Fruit fly (Drosophila melanogaster) whole organism, embryonic: ENCODE data around the gene CG7387.

Source experiments
- BEAF-32 ChIP-seq: fragments of 200-800 bp; sonication (Bioruptor generic); optimal IDR thresholded peaks from 3 replicates; lab custom pipeline; 2017; ENCODE audit warnings: missing biosample characterization, missing genetic modification characterization, mild to moderate bottlenecking, moderate library complexity, missing genetic modification reagents
- CG10321 ChIP-seq: fragments of 200-800 bp; sonication (Bioruptor generic); IDR thresholded peaks from 2 replicates; pipeline ENCODE4 v1.3.6; 2022; ENCODE audit warnings: missing biosample characterization, missing genetic modification characterization
- CG11695 ChIP-seq: fragments of 200-800 bp; sonication (Bioruptor generic); IDR thresholded peaks from 3 replicates; pipeline ENCODE4 v1.3.6; 2022; ENCODE audit warnings: missing biosample characterization, missing genetic modification characterization
- CG15479 ChIP-seq: fragments of 200-800 bp; sonication (Bioruptor generic); optimal IDR thresholded peaks from 3 replicates; lab custom pipeline; 2019; ENCODE audit warnings: missing biosample characterization, mild to moderate bottlenecking, missing genetic modification characterization, moderate library complexity
- CG15696 ChIP-seq: fragments of 200-800 bp; sonication (Bioruptor generic); optimal IDR thresholded peaks from 2 replicates; lab custom pipeline; 2019; ENCODE audit warnings: missing biosample characterization, mild to moderate bottlenecking, missing genetic modification characterization, moderate library complexity
- CG16779 ChIP-seq: fragments of 200-800 bp; sonication (Bioruptor generic); IDR thresholded peaks from 2 replicates; pipeline ENCODE4 v1.3.6; 2022; ENCODE audit warnings: missing biosample characterization, missing genetic modification characterization
- CG17361 ChIP-seq: fragments of 200-800 bp; sonication (Bioruptor generic); IDR thresholded peaks from 3 replicates; pipeline ENCODE4 v1.3.6; 2022; ENCODE audit warnings: missing biosample characterization, missing genetic modification characterization
- CG17612 ChIP-seq: fragments of 200-800 bp; sonication (Bioruptor generic); IDR thresholded peaks from 2 replicates; pipeline ENCODE4 v1.3.6; 2022; ENCODE audit warnings: missing biosample characterization, missing genetic modification characterization
- CG17802 ChIP-seq: fragments of 200-800 bp; sonication (Bioruptor generic); optimal IDR thresholded peaks from 2 replicates; lab custom pipeline; 2018; ENCODE audit warnings: missing biosample characterization, mild to moderate bottlenecking, missing genetic modification characterization, moderate library complexity
- CG1792 ChIP-seq: fragments of 200-800 bp; sonication (Bioruptor generic); optimal IDR thresholded peaks from 2 replicates; lab custom pipeline; 2016; ENCODE audit warnings: missing biosample characterization, missing genetic modification characterization
- CG18476 ChIP-seq: fragments of 200-800 bp; sonication (Bioruptor generic); optimal IDR thresholded peaks from 2 replicates; lab custom pipeline; 2016; ENCODE audit warnings: missing biosample characterization, mild to moderate bottlenecking, missing genetic modification characterization
- CG2129 ChIP-seq: fragments of 200-800 bp; sonication (Bioruptor generic); IDR thresholded peaks from 2 replicates; pipeline ENCODE4 v1.3.6; 2022; ENCODE audit warnings: missing biosample characterization, missing genetic modification characterization; ENCODE audit not compliant: partially characterized antibody
- CG3065 ChIP-seq: fragments of 200-800 bp; sonication (Bioruptor generic); optimal IDR thresholded peaks from 2 replicates; lab custom pipeline; 2016; ENCODE audit warnings: missing biosample characterization, missing genetic modification characterization
- CG4360 ChIP-seq: fragments of 200-800 bp; sonication (Bioruptor generic); IDR thresholded peaks from 2 replicates; pipeline ENCODE4 v1.3.6; 2022; ENCODE audit warnings: missing biosample characterization, missing genetic modification characterization
- CG7745 ChIP-seq: fragments of 200-800 bp; sonication (Bioruptor generic); optimal IDR thresholded peaks from 2 replicates; lab custom pipeline; 2018; ENCODE audit warnings: missing biosample characterization, mild to moderate bottlenecking, missing genetic modification characterization, moderate library complexity
- CG8924 ChIP-seq: fragments of 200-800 bp; optimal IDR thresholded peaks from 3 replicates; lab custom pipeline; 2019; ENCODE audit warnings: missing biosample characterization, mild to moderate bottlenecking, missing genetic modification characterization, moderate library complexity
- CG8944 ChIP-seq: fragments of 200-800 bp; sonication (Bioruptor generic); optimal IDR thresholded peaks from 3 replicates; lab custom pipeline; 2016; ENCODE audit warnings: missing biosample characterization, missing genetic modification characterization
- Dad ChIP-seq: fragments of 200-800 bp; sonication (Bioruptor generic); optimal IDR thresholded peaks from 3 replicates; lab custom pipeline; 2016; ENCODE audit warnings: missing biosample characterization, missing genetic modification characterization
- Doc2 ChIP-seq: fragments of 200-800 bp; sonication (Bioruptor generic); IDR thresholded peaks from 2 replicates; pipeline ENCODE4 v1.3.6; 2022; ENCODE audit warnings: missing biosample characterization, missing genetic modification characterization
- Doc3 ChIP-seq: fragments of 200-800 bp; sonication (Bioruptor generic); IDR thresholded peaks from 3 replicates; pipeline ENCODE4 v1.3.6; 2022; ENCODE audit warnings: missing biosample characterization, missing genetic modification characterization; ENCODE audit not compliant: partially characterized antibody
- Dref ChIP-seq: fragments of 200-800 bp; sonication (Bioruptor generic); IDR thresholded peaks from 2 replicates; pipeline ENCODE4 v1.3.6; 2022; ENCODE audit warnings: missing biosample characterization, missing genetic modification characterization
- E2f2 ChIP-seq: fragments of 200-800 bp; sonication (Bioruptor generic); IDR thresholded peaks from 2 replicates; pipeline ENCODE4 v1.3.6; 2022; ENCODE audit warnings: missing biosample characterization, missing genetic modification characterization
- Fer1 ChIP-seq: fragments of 200-800 bp; sonication (Bioruptor generic); optimal IDR thresholded peaks from 2 replicates; lab custom pipeline; 2017; ENCODE audit warnings: missing biosample characterization, mild to moderate bottlenecking, missing genetic modification characterization
- HHEX ChIP-seq: fragments of 200-800 bp; sonication (Bioruptor generic); optimal IDR thresholded peaks from 3 replicates; lab custom pipeline; 2017; ENCODE audit warnings: missing biosample characterization, mild to moderate bottlenecking, missing genetic modification characterization, missing genetic modification reagents
- Mad ChIP-seq: fragments of 200-800 bp; sonication (Bioruptor generic); optimal IDR thresholded peaks from 2 replicates; lab custom pipeline; 2016; ENCODE audit warnings: missing biosample characterization, missing genetic modification characterization
- Neu2 ChIP-seq: fragments of 200-800 bp; sonication (Bioruptor generic); optimal IDR thresholded peaks from 3 replicates; lab custom pipeline; 2016; ENCODE audit warnings: missing biosample characterization, missing genetic modification characterization, borderline replicate concordance
- Poxn ChIP-seq: fragments of 200-800 bp; sonication (Bioruptor generic); IDR thresholded peaks from 2 replicates; pipeline ENCODE4 v1.3.6; 2022; ENCODE audit warnings: missing biosample characterization, missing genetic modification characterization
- Side ChIP-seq: fragments of 200-800 bp; sonication (Bioruptor generic); optimal IDR thresholded peaks from 2 replicates; lab custom pipeline; 2016; ENCODE audit warnings: missing biosample characterization, missing genetic modification characterization
- Stat92E ChIP-seq, 3 experiments: fragments of >200 bp in 2 of 3; fragments of 200-800 bp in 1 of 3; sonication (Bioruptor generic) in 1 of 3; optimal IDR thresholded peaks; 2 replicates each; lab custom pipeline; 2017 to 2019; ENCODE audit warnings: missing biosample characterization in 3 of 3, missing genetic modification characterization in 3 of 3, mild to moderate bottlenecking in 1 of 3, moderate library complexity in 1 of 3
- Xbp1 ChIP-seq: fragments of 200-800 bp; sonication (Bioruptor generic); optimal IDR thresholded peaks from 3 replicates; lab custom pipeline; 2016; ENCODE audit warnings: missing biosample characterization, mild to moderate bottlenecking, missing genetic modification characterization
- ac ChIP-seq: fragments of 200-800 bp; sonication (Bioruptor generic); optimal IDR thresholded peaks from 3 replicates; lab custom pipeline; 2017; ENCODE audit warnings: missing biosample characterization, mild to moderate bottlenecking, missing genetic modification characterization
- bigmax ChIP-seq: fragments of 200-800 bp; sonication (Bioruptor generic); optimal IDR thresholded peaks from 2 replicates; lab custom pipeline; 2018; ENCODE audit warnings: missing biosample characterization, mild to moderate bottlenecking, missing genetic modification characterization
- bowl ChIP-seq: fragments of 200-800 bp; sonication (Bioruptor generic); IDR thresholded peaks from 2 replicates; pipeline ENCODE4 v1.3.6; 2022; ENCODE audit warnings: missing biosample characterization, missing genetic modification characterization
- cad ChIP-seq: fragments of >200 bp; optimal IDR thresholded peaks from 2 replicates; lab custom pipeline; 2017; ENCODE audit warnings: missing biosample characterization, missing genetic modification characterization
- caup ChIP-seq: fragments of 200-800 bp; sonication (Bioruptor generic); optimal IDR thresholded peaks from 3 replicates; lab custom pipeline; 2017; ENCODE audit warnings: missing biosample characterization, mild to moderate bottlenecking, missing genetic modification characterization, moderate library complexity; ENCODE audit not compliant: severe bottlenecking
- eyg ChIP-seq: fragments of 200-800 bp; sonication (Bioruptor generic); optimal IDR thresholded peaks from 3 replicates; lab custom pipeline; 2016; ENCODE audit warnings: missing biosample characterization, missing genetic modification characterization
- fd64A ChIP-seq: fragments of 200-800 bp; sonication (Bioruptor generic); optimal IDR thresholded peaks from 3 replicates; lab custom pipeline; 2018; ENCODE audit warnings: missing biosample characterization, mild to moderate bottlenecking, missing genetic modification characterization
- fd96Cb ChIP-seq: fragments of 200-800 bp; sonication (Bioruptor generic); optimal IDR thresholded peaks from 2 replicates; lab custom pipeline; 2018; ENCODE audit warnings: missing biosample characterization, mild to moderate bottlenecking, missing genetic modification characterization, moderate library complexity
- ftz-f1 ChIP-seq: fragments of 200-800 bp; sonication (Bioruptor generic); optimal IDR thresholded peaks from 2 replicates; lab custom pipeline; 2016; ENCODE audit warnings: missing biosample characterization, missing genetic modification characterization
- gsb ChIP-seq: fragments of 200-800 bp; sonication (Bioruptor generic); IDR thresholded peaks from 2 replicates; pipeline ENCODE4 v1.3.6; 2022; ENCODE audit warnings: missing biosample characterization, missing genetic modification characterization
- lbe ChIP-seq: fragments of 200-800 bp; sonication (Bioruptor generic); optimal IDR thresholded peaks from 2 replicates; lab custom pipeline; 2016; ENCODE audit warnings: missing biosample characterization, mild to moderate bottlenecking, missing genetic modification characterization
- nerfin-1 ChIP-seq: fragments of 200-800 bp; sonication (Bioruptor generic); optimal IDR thresholded peaks from 3 replicates; lab custom pipeline; 2019; ENCODE audit warnings: missing biosample characterization, mild to moderate bottlenecking, missing genetic modification characterization, moderate library complexity
- peb ChIP-seq: fragments of 200-800 bp; sonication (Bioruptor generic); IDR thresholded peaks from 2 replicates; pipeline ENCODE4 v1.3.6; 2022; ENCODE audit warnings: missing biosample characterization, missing genetic modification characterization
- phol ChIP-seq: fragments of 200-800 bp; sonication (Bioruptor generic); optimal IDR thresholded peaks from 3 replicates; lab custom pipeline; 2018; ENCODE audit warnings: missing biosample characterization, mild to moderate bottlenecking, missing genetic modification characterization, moderate library complexity
- pnt ChIP-seq: fragments of 200-800 bp; sonication (Bioruptor generic); optimal IDR thresholded peaks from 3 replicates; lab custom pipeline; 2016; ENCODE audit warnings: missing biosample characterization, missing genetic modification characterization
- tll ChIP-seq, 2 experiments: fragments of 200-800 bp in 1 of 2; fragments of >200 bp in 1 of 2; sonication (Bioruptor generic) in 1 of 2; optimal IDR thresholded peaks; 2 replicates each; lab custom pipeline; 2017 to 2019; ENCODE audit warnings: missing biosample characterization in 2 of 2, missing genetic modification characterization in 2 of 2, mild to moderate bottlenecking in 1 of 2, moderate library complexity in 1 of 2
- trem ChIP-seq: fragments of 200-800 bp; optimal IDR thresholded peaks from 3 replicates; lab custom pipeline; 2019; ENCODE audit warnings: missing biosample characterization, mild to moderate bottlenecking, missing genetic modification characterization, moderate library complexity
- tx ChIP-seq: fragments of 200-800 bp; sonication (Bioruptor generic); optimal IDR thresholded peaks from 2 replicates; lab custom pipeline; 2016; ENCODE audit warnings: missing biosample characterization, missing genetic modification characterization
- unc-4 ChIP-seq: fragments of 200-800 bp; sonication (Bioruptor generic); IDR thresholded peaks from 2 replicates; pipeline ENCODE4 v1.3.6; 2022; ENCODE audit warnings: missing biosample characterization, missing genetic modification characterization; ENCODE audit not compliant: partially characterized antibody
- unpg ChIP-seq: fragments of 200-800 bp; sonication (Bioruptor generic); optimal IDR thresholded peaks from 3 replicates; lab custom pipeline; 2018; ENCODE audit warnings: missing biosample characterization, mild to moderate bottlenecking, missing genetic modification characterization, moderate library complexity

The CG7387 gene

DNA sequence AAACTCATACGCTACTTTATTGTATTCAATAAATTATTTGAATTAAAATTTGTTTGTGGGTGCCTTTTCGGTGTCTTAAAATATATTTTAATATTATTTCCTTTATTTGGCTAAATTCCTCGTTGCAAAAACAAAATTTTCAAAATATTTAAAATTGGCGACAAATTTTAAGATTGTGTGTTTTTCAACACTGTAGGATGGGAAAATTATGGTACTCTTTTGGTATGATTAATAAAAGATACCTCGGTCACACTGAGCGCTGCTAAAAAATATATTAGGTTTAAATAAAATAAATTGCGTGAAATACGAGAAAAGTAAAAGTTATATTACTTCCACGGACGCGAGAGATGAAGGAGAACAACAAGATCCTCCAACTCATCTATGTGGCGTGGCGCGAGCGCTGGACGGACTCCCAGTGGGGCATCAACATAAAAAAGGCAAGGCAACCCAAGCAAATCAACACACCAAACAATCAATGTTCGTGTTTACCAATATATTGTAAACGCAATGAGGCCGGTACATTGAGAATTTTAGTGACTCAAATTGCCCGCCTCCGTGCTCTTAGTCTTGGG, 1.8 kb downstream of the CG7387 start, which contains the start of gene MED24 (continued):
- TF ChIP-seq lbe (GFP tag; lab: Kevin White, UChicago) (peak; percentile 15), CG1792 (no peak), Fer1 (GFP tag; lab: Kevin White, UChicago) (peak; percentile 9), BEAF-32 (GFP tag; lab: Kevin White, UChicago) (peak; percentile 17), CG8944 (GFP tag; lab: Kevin White, UChicago) (no peak), ftz-f1 (GFP tag; lab: Kevin White, UChicago) (no peak), phol (tag; lab: Kevin White, UChicago) (peak; percentile 27), CG3065 (no peak), CG2129 (no peak), Xbp1 (peak; percentile 1), fd64A (no peak), CG15696 (tag; lab: Kevin White, UChicago) (no peak), bowl (GFP tag; lab: Robert Waterston, UW) (no peak), unc-4 (no peak), ac (GFP tag; lab: Kevin White, UChicago) (no peak), fd96Cb (tag; lab: Kevin White, UChicago) (no peak), E2f2 (GFP tag; lab: Robert Waterston, UW) (peak; percentile 84)

DNA sequence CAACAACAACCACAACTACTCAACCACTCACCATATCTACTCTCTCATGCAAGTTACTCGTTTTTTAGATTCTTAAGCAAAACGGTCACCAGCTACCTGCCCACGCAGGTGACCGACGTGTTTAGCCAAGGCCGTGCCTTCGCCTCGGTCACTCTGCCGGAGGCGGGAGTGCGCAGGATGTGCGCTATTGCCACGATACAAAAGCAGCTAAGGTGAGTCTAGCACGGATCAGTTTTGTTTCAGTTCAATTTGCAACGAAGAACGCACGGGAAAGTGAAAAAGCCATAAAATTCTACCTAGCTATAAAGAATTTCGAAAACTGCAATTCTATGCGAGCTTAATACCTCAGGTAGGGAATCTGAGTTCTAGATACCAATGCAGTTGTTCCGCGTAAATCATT, 3.7 kb downstream of the CG7387 start:
- TF ChIP-seq Doc2 (GFP tag; lab: Robert Waterston, UW) (no peak), CG15696 (tag; lab: Kevin White, UChicago) (no peak), caup (GFP tag; lab: Kevin White, UChicago) (no peak), CG16779 (GFP tag; lab: Robert Waterston, UW) (no peak), CG8924 (tag; lab: Kevin White, UChicago) (no peak), Dref (GFP tag; lab: Robert Waterston, UW) (no peak), cad (GFP tag; lab: Kevin White, UChicago) (peak; percentile 76), CG7745 (tag; lab: Kevin White, UChicago) (no peak), eyg (GFP tag; lab: Kevin White, UChicago) (no peak), CG18476 (GFP tag; lab: Kevin White, UChicago) (no peak), pnt (no peak), Doc3 (no peak), tll (GFP tag; optimal IDR thresholded peaks at IDR 0.05; lab: Kevin White, UChicago) (peak in 1 of 2 experiments; percentile 98), CG17361 (GFP tag; lab: Robert Waterston, UW) (no peak), Dad (GFP tag; lab: Kevin White, UChicago) (no peak), Side (no peak), HHEX (GFP tag; lab: Kevin White, UChicago) (no peak), trem (tag; lab: Kevin White, UChicago) (no peak), Mad (no peak), nerfin-1 (tag; lab: Kevin White, UChicago) (no peak), lbe (GFP tag; lab: Kevin White, UChicago) (no peak), gsb (GFP tag; lab: Robert Waterston, UW) (no peak), Poxn (GFP tag; lab: Robert Waterston, UW) (no peak), CG15479 (GFP tag; lab: Kevin White, UChicago) (peak; percentile 96), CG17802 (tag; lab: Kevin White, UChicago) (no peak), Neu2 (no peak), peb (no peak), CG17612 (no peak), CG4360 (GFP tag; lab: Robert Waterston, UW) (0 out of 2 replicates have a peak, but pooled peaks have one; percentile 13), Stat92E (GFP tag; optimal IDR thresholded peaks at IDR 0.05; lab: Kevin White, UChicago) (no peak), CG11695 (GFP tag; lab: Robert Waterston, UW) (no peak), tx (no peak), CG10321 (GFP tag; lab: Robert Waterston, UW) (no peak), bigmax (GFP tag; lab: Kevin White, UChicago) (no peak), unpg (no peak)
